5 fruit fly cellular contexts compared by ENCODE assay signal in genomic region chr3R:30283940-30284339, dm6.
TF ChIP-seq lines count a peak whose summit lies in the region.

No protein-coding gene starts in this region.

- no peak for TF ChIP-seq CTCF in whole organism, embryonic (GFP tag; optimal IDR thresholded peaks at IDR 0.05; lab: Kevin White, UChicago)

TF ChIP-seq in whole organism, adult, 20 proteins besides CTCF, POLR2A, EP300 and RAD21:
- TF ChIP-seq bab1 (GFP tag; optimal IDR thresholded peaks at IDR 0.05; lab: Kevin White, UChicago) (no peak), CG11617 (GFP tag; optimal IDR thresholded peaks at IDR 0.05; lab: Kevin White, UChicago) (no peak), CG14711 (tag; optimal IDR thresholded peaks at IDR 0.05; lab: Kevin White, UChicago) (no peak), CG1620 (GFP tag; optimal IDR thresholded peaks at IDR 0.05; lab: Kevin White, UChicago) (no peak), pad (GFP tag; optimal IDR thresholded peaks at IDR 0.05; lab: Kevin White, UChicago) (no peak), Mnt (GFP tag; optimal IDR thresholded peaks at IDR 0.05; lab: Kevin White, UChicago) (no peak), cnc (optimal IDR thresholded peaks at IDR 0.05; lab: Kevin White, UChicago) (no peak), kay (GFP tag; lab: Kevin White, UChicago; ENCODE audit: borderline replicate concordance) (peak; percentile 3)

TF ChIP-seq in whole organism, embryonic, 481 proteins besides CTCF, POLR2A, EP300 and RAD21 (continues in another document):
- no peak for TF ChIP-seq sima (GFP tag; optimal IDR thresholded peaks at IDR 0.05; lab: Kevin White, UChicago)
- no peak for TF ChIP-seq CG15514 (GFP tag; optimal IDR thresholded peaks at IDR 0.05; lab: Kevin White, UChicago)
- TF ChIP-seq wek (GFP tag; optimal IDR thresholded peaks at IDR 0.05; lab: Kevin White, UChicago): no peak
- no peak for TF ChIP-seq ab (GFP tag; optimal IDR thresholded peaks at IDR 0.05; lab: Kevin White, UChicago)
- no peak for TF ChIP-seq CG2202 (tag; optimal IDR thresholded peaks at IDR 0.05; lab: Kevin White, UChicago)
- no peak for TF ChIP-seq CG9437 (GFP tag; optimal IDR thresholded peaks at IDR 0.05; lab: Kevin White, UChicago)
- TF ChIP-seq dan (GFP tag; IDR thresholded peaks at IDR 0.05; lab: Robert Waterston, UW): no peak
- TF ChIP-seq Oli (tag; optimal IDR thresholded peaks at IDR 0.05; lab: Kevin White, UChicago): peak; percentile 24
- TF ChIP-seq oc (tag; optimal IDR thresholded peaks at IDR 0.05; lab: Kevin White, UChicago): no peak
- TF ChIP-seq Med (GFP tag; lab: Kevin White, UChicago): peak; percentile 31
- TF ChIP-seq tgo (GFP tag; IDR thresholded peaks at IDR 0.05; lab: Robert Waterston, UW): peak; percentile 46; the same call in 2 of the 3 replicates
- no peak for TF ChIP-seq mld (GFP tag; IDR thresholded peaks at IDR 0.05; lab: Robert Waterston, UW; ENCODE audit: partially characterized antibody)
- no peak for TF ChIP-seq CG10959 (GFP tag; IDR thresholded peaks at IDR 0.05; lab: Robert Waterston, UW)
- no peak for TF ChIP-seq sim (GFP tag; IDR thresholded peaks at IDR 0.05; lab: Robert Waterston, UW)
- no peak for TF ChIP-seq CG30020 (tag; optimal IDR thresholded peaks at IDR 0.05; lab: Kevin White, UChicago)
- TF ChIP-seq hb (GFP tag; IDR thresholded peaks at IDR 0.05; lab: Robert Waterston, UW; ENCODE audit: partially characterized antibody): no peak
- TF ChIP-seq btn (GFP tag; optimal IDR thresholded peaks at IDR 0.05; lab: Kevin White, UChicago): no peak
- TF ChIP-seq run (tag; optimal IDR thresholded peaks at IDR 0.05; lab: Kevin White, UChicago): no peak
- TF ChIP-seq Xbp1 (GFP tag; optimal IDR thresholded peaks at IDR 0.05; lab: Kevin White, UChicago): peak; percentile 9
- TF ChIP-seq Ssrp (tag; optimal IDR thresholded peaks at IDR 0.05; lab: Kevin White, UChicago): peak; percentile 8
- TF ChIP-seq dm (GFP tag; optimal IDR thresholded peaks at IDR 0.05; lab: Kevin White, UChicago): no peak
- TF ChIP-seq Kr (GFP tag; optimal IDR thresholded peaks at IDR 0.05; lab: Kevin White, UChicago): no peak

TF ChIP-seq in whole organism, prepupa, 60 proteins besides CTCF, POLR2A, EP300 and RAD21 (continues in another document):
- no peak for TF ChIP-seq topi (GFP tag; optimal IDR thresholded peaks at IDR 0.05; lab: Kevin White, UChicago)
- peak; percentile 90 for TF ChIP-seq CG6163 (GFP tag; IDR thresholded peaks at IDR 0.05; lab: Robert Waterston, UW)
- TF ChIP-seq CG10631 (GFP tag; optimal IDR thresholded peaks at IDR 0.05; lab: Kevin White, UChicago): peak; percentile 69
- TF ChIP-seq ss (GFP tag; optimal IDR thresholded peaks at IDR 0.05; lab: Kevin White, UChicago): peak in 1 of 2 experiments; percentile 37
- TF ChIP-seq esn (GFP tag; optimal IDR thresholded peaks at IDR 0.05; lab: Kevin White, UChicago): peak; percentile 33
- peak; percentile 18 for TF ChIP-seq CG10669 (GFP tag; optimal IDR thresholded peaks at IDR 0.05; lab: Kevin White, UChicago)
- TF ChIP-seq CG11294 (GFP tag; IDR thresholded peaks at IDR 0.05; lab: Robert Waterston, UW): peak; percentile 47; the same call in 1 of the 2 replicates
- TF ChIP-seq Hr38 (GFP tag; optimal IDR thresholded peaks at IDR 0.05; lab: Kevin White, UChicago): no peak
- no peak for TF ChIP-seq spab (GFP tag; optimal IDR thresholded peaks at IDR 0.05; lab: Kevin White, UChicago)
- peak; percentile 73 for TF ChIP-seq pdm3 (GFP tag; optimal IDR thresholded peaks at IDR 0.05; lab: Kevin White, UChicago)
- TF ChIP-seq fd85E (GFP tag; optimal IDR thresholded peaks at IDR 0.05; lab: Kevin White, UChicago): no peak
- TF ChIP-seq lz (GFP tag; optimal IDR thresholded peaks at IDR 0.05; lab: Kevin White, UChicago): peak; percentile 42
- TF ChIP-seq CG31627 (GFP tag; optimal IDR thresholded peaks at IDR 0.05; lab: Kevin White, UChicago): peak; percentile 27
- TF ChIP-seq CG8319 (GFP tag; optimal IDR thresholded peaks at IDR 0.05; lab: Kevin White, UChicago): no peak
- peak; percentile 80 for TF ChIP-seq Hr4 (GFP tag; optimal IDR thresholded peaks at IDR 0.05; lab: Kevin White, UChicago)
- TF ChIP-seq acj6 (GFP tag; optimal IDR thresholded peaks at IDR 0.05; lab: Kevin White, UChicago): peak; percentile 76
- TF ChIP-seq cyc (GFP tag; optimal IDR thresholded peaks at IDR 0.05; lab: Kevin White, UChicago): no peak
- peak; percentile 52 for TF ChIP-seq svp (GFP tag; lab: Kevin White, UChicago)
- peak; percentile 24 for TF ChIP-seq vri (GFP tag; optimal IDR thresholded peaks at IDR 0.05; lab: Kevin White, UChicago)
- TF ChIP-seq net (GFP tag; optimal IDR thresholded peaks at IDR 0.05; lab: Kevin White, UChicago): peak; percentile 75
- TF ChIP-seq Eip78C (GFP tag; lab: Kevin White, UChicago): peak; percentile 84
- peak; percentile 75 for TF ChIP-seq CG1621 (tag; optimal IDR thresholded peaks at IDR 0.05; lab: Kevin White, UChicago)

TF ChIP-seq in whole organism, pupa, 21 proteins besides CTCF, POLR2A, EP300 and RAD21:
- peak; percentile 61 for TF ChIP-seq CG32121 (GFP tag; IDR thresholded peaks at IDR 0.05; lab: Robert Waterston, UW)
- peak; percentile 67 for TF ChIP-seq CG17806 (tag; optimal IDR thresholded peaks at IDR 0.05; lab: Kevin White, UChicago)
- TF ChIP-seq CG15710 (tag; optimal IDR thresholded peaks at IDR 0.05; lab: Kevin White, UChicago): peak; percentile 80
- peak; percentile 44; the same call in 1 of the 2 replicates for TF ChIP-seq rn (GFP tag; IDR thresholded peaks at IDR 0.05; lab: Robert Waterston, UW)
- TF ChIP-seq CG10348 (GFP tag; IDR thresholded peaks at IDR 0.05; lab: Robert Waterston, UW): no peak
- TF ChIP-seq Pif1B (GFP tag; optimal IDR thresholded peaks at IDR 0.05; lab: Kevin White, UChicago): peak; percentile 25
- peak; percentile 60 for TF ChIP-seq CG8159 (tag; optimal IDR thresholded peaks at IDR 0.05; lab: Kevin White, UChicago)
- TF ChIP-seq CG34367 (tag; optimal IDR thresholded peaks at IDR 0.05; lab: Kevin White, UChicago): peak; percentile 82
- peak; percentile 70 for TF ChIP-seq CG12605 (GFP tag; IDR thresholded peaks at IDR 0.05; lab: Robert Waterston, UW)
- peak; percentile 85 for TF ChIP-seq CG4496 (GFP tag; IDR thresholded peaks at IDR 0.05; lab: Robert Waterston, UW)
- TF ChIP-seq gl (tag; optimal IDR thresholded peaks at IDR 0.05; lab: Kevin White, UChicago): no peak
- peak; percentile 64 for TF ChIP-seq CG14655 (GFP tag; optimal IDR thresholded peaks at IDR 0.05; lab: Kevin White, UChicago)
- peak; percentile 67 for TF ChIP-seq CG8301 (tag; optimal IDR thresholded peaks at IDR 0.05; lab: Kevin White, UChicago)
- TF ChIP-seq Snoo (tag; optimal IDR thresholded peaks at IDR 0.05; lab: Kevin White, UChicago): peak; percentile 55
- TF ChIP-seq CG9948 (tag; optimal IDR thresholded peaks at IDR 0.05; lab: Kevin White, UChicago): peak; percentile 63
- peak; percentile 46 for TF ChIP-seq CG13204 (GFP tag; optimal IDR thresholded peaks at IDR 0.05; lab: Kevin White, UChicago)
- no peak for TF ChIP-seq D1 (tag; optimal IDR thresholded peaks at IDR 0.05; lab: Kevin White, UChicago)
- peak; percentile 47 for TF ChIP-seq Pif1A (GFP tag; optimal IDR thresholded peaks at IDR 0.05; lab: Kevin White, UChicago)
- TF ChIP-seq EcR (GFP tag; optimal IDR thresholded peaks at IDR 0.05; lab: Kevin White, UChicago): no peak
- TF ChIP-seq Ets98B (GFP tag; IDR thresholded peaks at IDR 0.05; lab: Robert Waterston, UW): peak; percentile 61
- peak; percentile 75 for TF ChIP-seq fd96Ca (GFP tag; IDR thresholded peaks at IDR 0.05; lab: Robert Waterston, UW)
TF ChIP-seq in whole organism, pupa: peak in this region for 17.

TF ChIP-seq in whole organism, wandering third instar larva, 38 proteins besides CTCF, POLR2A, EP300 and RAD21:
- TF ChIP-seq Mio (GFP tag; optimal IDR thresholded peaks at IDR 0.05; lab: Kevin White, UChicago): no peak
- TF ChIP-seq usp (GFP tag; optimal IDR thresholded peaks at IDR 0.05; lab: Kevin White, UChicago): no peak
- TF ChIP-seq HLH106 (tag; optimal IDR thresholded peaks at IDR 0.05; lab: Kevin White, UChicago): peak; percentile 25
- no peak for TF ChIP-seq sage (GFP tag; optimal IDR thresholded peaks at IDR 0.05; lab: Kevin White, UChicago)
- TF ChIP-seq rgr (GFP tag; optimal IDR thresholded peaks at IDR 0.05; lab: Kevin White, UChicago): peak; percentile 55
- TF ChIP-seq dl (GFP tag; optimal IDR thresholded peaks at IDR 0.05; lab: Kevin White, UChicago; ENCODE audit: insufficient read depth in 1 of 2, partially characterized antibody in 2 of 2): no peak
- TF ChIP-seq tai (GFP tag; optimal IDR thresholded peaks at IDR 0.05; lab: Kevin White, UChicago): peak; percentile 56
- peak; percentile 43 for TF ChIP-seq Sp1 (GFP tag; optimal IDR thresholded peaks at IDR 0.05; lab: Kevin White, UChicago)
- peak; percentile 27 for TF ChIP-seq fru (GFP tag; optimal IDR thresholded peaks at IDR 0.05; lab: Kevin White, UChicago)
- TF ChIP-seq Hnf4 (GFP tag; optimal IDR thresholded peaks at IDR 0.05; lab: Kevin White, UChicago): peak; percentile 7
- TF ChIP-seq dmrt93B (GFP tag; optimal IDR thresholded peaks at IDR 0.05; lab: Kevin White, UChicago): no peak
- peak; percentile 6 for TF ChIP-seq br (GFP tag; optimal IDR thresholded peaks at IDR 0.05; lab: Kevin White, UChicago)
- no peak for TF ChIP-seq Vsx2 (GFP tag; optimal IDR thresholded peaks at IDR 0.05; lab: Kevin White, UChicago; ENCODE audit: partially characterized antibody)
- TF ChIP-seq OdsH (GFP tag; optimal IDR thresholded peaks at IDR 0.05; lab: Kevin White, UChicago): peak; percentile 30
- no peak for TF ChIP-seq lola (GFP tag; optimal IDR thresholded peaks at IDR 0.05; lab: Kevin White, UChicago)
- TF ChIP-seq sv (GFP tag; optimal IDR thresholded peaks at IDR 0.05; lab: Kevin White, UChicago): no peak
- no peak for TF ChIP-seq Myc (optimal IDR thresholded peaks at IDR 0.05; lab: Kevin White, UChicago)
- peak; percentile 22 for TF ChIP-seq ey (GFP tag; optimal IDR thresholded peaks at IDR 0.05; lab: Kevin White, UChicago)
- peak; percentile 73 for TF ChIP-seq h (GFP tag; optimal IDR thresholded peaks at IDR 0.05; lab: Kevin White, UChicago)
TF ChIP-seq in whole organism, wandering third instar larva: peak in this region for 10.
